Worm (Caenorhabditis elegans) whole organism, L1 larva: ENCODE data around the gene lat-1.

Experiments
- dpl-1 ChIP-seq, 3 experiments: fragments of 150-350 bp in 2 of 3; sonication (generic microtip) in 1 of 3; optimal IDR thresholded peaks; 2 replicates each; lab custom pipeline; 2014 to 2017; ENCODE audit warnings: missing biosample characterization in 3 of 3, missing genetic modification characterization in 3 of 3, missing genetic modification reagents in 3 of 3
- elt-2 ChIP-seq: sonication (generic microtip); optimal IDR thresholded peaks from 2 replicates; lab custom pipeline; 2016; ENCODE audit warnings: missing genetic modification characterization, mild to moderate bottlenecking, inconsistent platforms, missing compliant biosample characterization, missing genetic modification reagents
- sptf-1 ChIP-seq: fragments of 150-350 bp; optimal IDR thresholded peaks from 2 replicates; lab custom pipeline; 2014; ENCODE audit warnings: missing biosample characterization, missing genetic modification characterization

- TF ChIP-seq elt-2 (tag; lab: Kevin White, UChicago): no peak
- no peak for TF ChIP-seq sptf-1
- no peak for TF ChIP-seq dpl-1 (GFP tag; optimal IDR thresholded peaks at IDR 0.05; lab: Kevin White, UChicago)
Observed at ce11 chrII:8912523-8913017, 15.9 kb downstream of the lat-1 start.
